Worm (Caenorhabditis elegans) whole organism, L4 larva: ENCODE measurements around the gene ttr-51.
A peak's percentile ranks its signal among the peaks of the same experiment; 100 is the strongest.

Experiments
- F10B5.3 ChIP-seq: sonication (generic microtip); optimal IDR thresholded peaks from 2 replicates; lab custom pipeline; 2016; ENCODE audit warnings: mild to moderate bottlenecking, missing genetic modification characterization, missing compliant biosample characterization
- F26F4.8 ChIP-seq: fragments of 200-800 bp; sonication (Bioruptor generic); conservative IDR thresholded peaks from 2 replicates; pipeline ENCODE4 v1.3.6; 2022; ENCODE audit warnings: missing genetic modification characterization, missing compliant biosample characterization
- F37D6.2 ChIP-seq: sonication (generic microtip); optimal IDR thresholded peaks from 2 replicates; lab custom pipeline; 2016; ENCODE audit warnings: mild to moderate bottlenecking, missing genetic modification characterization, missing compliant biosample characterization
- F44E2.7 ChIP-seq: fragments of 200-800 bp; sonication (Bioruptor generic); IDR thresholded peaks from 2 replicates; pipeline ENCODE4 v2.1.2; 2022; ENCODE audit warnings: missing genetic modification characterization, missing compliant biosample characterization
- R02D3.7 ChIP-seq: fragments of 150-350 bp; sonication (generic microtip); optimal IDR thresholded peaks from 3 replicates; lab custom pipeline; 2014; ENCODE audit warnings: missing biosample characterization, missing genetic modification characterization
- Y105C5A.15 ChIP-seq: fragments of 200-800 bp; sonication (Bioruptor generic); IDR thresholded peaks from 2 replicates; pipeline ENCODE4 v1.3.6; 2022; ENCODE audit warnings: missing genetic modification characterization, missing compliant biosample characterization
- Y75B8A.6 ChIP-seq: fragments of 200-800 bp; sonication (Bioruptor generic); IDR thresholded peaks from 2 replicates; pipeline ENCODE4 v1.3.6; 2022; ENCODE audit warnings: missing genetic modification reagents, missing genetic modification characterization, missing compliant biosample characterization
- ZK546.5 ChIP-seq, 2 experiments: sonication (generic microtip); optimal IDR thresholded peaks; 2 replicates each; lab custom pipeline; 2017; ENCODE audit warnings: missing biosample characterization in 2 of 2, missing genetic modification characterization in 2 of 2
- aha-1 ChIP-seq: fragments of 150-350 bp; peaks from one replicate; lab custom pipeline; 2014; ENCODE audit warnings: missing biosample characterization, missing genetic modification characterization
- ama-1 ChIP-seq: fragments of 150-350 bp; optimal IDR thresholded peaks from 2 replicates; lab custom pipeline; 2014; ENCODE audit warnings: inconsistent platforms, mixed read lengths
- ceh-32 ChIP-seq: sonication (generic microtip); optimal IDR thresholded peaks from 2 replicates; lab custom pipeline; 2016; ENCODE audit warnings: mild to moderate bottlenecking, missing genetic modification characterization, missing compliant biosample characterization; ENCODE audit not compliant: poor library complexity
- ceh-44 ChIP-seq: fragments of 200-800 bp; sonication (Bioruptor generic); IDR thresholded peaks from 2 replicates; pipeline ENCODE4 v1.3.6; 2022; ENCODE audit warnings: missing genetic modification reagents, missing genetic modification characterization, missing compliant biosample characterization
- ceh-82 ChIP-seq: sonication (generic microtip); optimal IDR thresholded peaks from 2 replicates; lab custom pipeline; 2017; ENCODE audit warnings: missing biosample characterization, missing genetic modification characterization
- ces-1 ChIP-seq: fragments of 150-350 bp; sonication (generic microtip); optimal IDR thresholded peaks from 4 replicates; lab custom pipeline; 2014; ENCODE audit warnings: missing biosample characterization, missing genetic modification reagents, missing genetic modification characterization
- cey-2 ChIP-seq: sonication (generic microtip); optimal IDR thresholded peaks from 3 replicates; lab custom pipeline; 2017; ENCODE audit warnings: missing genetic modification characterization, mild to moderate bottlenecking, missing compliant biosample characterization, antibody characterized with exemption, borderline replicate concordance; ENCODE audit not compliant: insufficient read depth
- ctbp-1 ChIP-seq: fragments of 200-800 bp; sonication (Bioruptor generic); IDR thresholded peaks from 2 replicates; pipeline ENCODE4 v1.3.6; 2022; ENCODE audit warnings: missing genetic modification reagents, missing genetic modification characterization, missing compliant biosample characterization
- daf-19 ChIP-seq: fragments of 200-800 bp; sonication (Bioruptor generic); conservative IDR thresholded peaks from 2 replicates; pipeline ENCODE4 v1.3.6; 2022; ENCODE audit warnings: missing genetic modification characterization, missing compliant biosample characterization
- dmd-9 ChIP-seq: fragments of 200-800 bp; sonication (Bioruptor generic); IDR thresholded peaks from 2 replicates; pipeline ENCODE4 v1.3.6; 2022; ENCODE audit warnings: missing genetic modification reagents, missing genetic modification characterization, missing compliant biosample characterization
- dpl-1 ChIP-seq: fragments of 150-350 bp; optimal IDR thresholded peaks from 2 replicates; lab custom pipeline; 2014; ENCODE audit warnings: missing biosample characterization, missing genetic modification reagents, missing genetic modification characterization
- egl-43 ChIP-seq: fragments of 200-800 bp; sonication (Bioruptor generic); IDR thresholded peaks from 2 replicates; pipeline ENCODE4 v1.3.6; 2022; ENCODE audit warnings: missing genetic modification reagents, missing genetic modification characterization, missing compliant biosample characterization
- fos-1 ChIP-seq: fragments of 150-350 bp; optimal IDR thresholded peaks from 2 replicates; lab custom pipeline; 2014; ENCODE audit warnings: missing biosample characterization, missing genetic modification characterization
- hif-1 ChIP-seq, 2 experiments: sonication (generic microtip); optimal IDR thresholded peaks; 2 replicates each; lab custom pipeline; 2016 to 2017; ENCODE audit warnings: missing compliant biosample characterization in 2 of 2, missing genetic modification characterization in 2 of 2, missing genetic modification reagents in 2 of 2, missing genotype in 2 of 2, mild to moderate bottlenecking in 1 of 2
- hlh-30 ChIP-seq: sonication (generic microtip); optimal IDR thresholded peaks from 2 replicates; lab custom pipeline; 2017; ENCODE audit warnings: antibody characterized with exemption, mild to moderate bottlenecking, missing genetic modification characterization, missing compliant biosample characterization; ENCODE audit not compliant: insufficient read depth
- lin-1 ChIP-seq: fragments of 200-800 bp; sonication (Bioruptor generic); IDR thresholded peaks from 2 replicates; pipeline ENCODE4 v1.3.6; 2022; ENCODE audit warnings: missing genetic modification reagents, missing genetic modification characterization, missing compliant biosample characterization
- lin-13 ChIP-seq: fragments of 150-350 bp; optimal IDR thresholded peaks from 2 replicates; lab custom pipeline; 2014; ENCODE audit warnings: missing biosample characterization, missing genetic modification reagents, missing genetic modification characterization
- lin-15B ChIP-seq: fragments of 150-350 bp; sonication (generic microtip); optimal IDR thresholded peaks from 3 replicates; lab custom pipeline; 2014; ENCODE audit warnings: missing biosample characterization, missing genetic modification characterization
- lin-29 ChIP-seq: fragments of 200-800 bp; sonication (Bioruptor generic); IDR thresholded peaks from 2 replicates; pipeline ENCODE4 v1.3.6; 2022; ENCODE audit warnings: missing genetic modification reagents, missing genetic modification characterization, missing compliant biosample characterization
- lin-38 ChIP-seq: fragments of 200-800 bp; sonication (Bioruptor generic); IDR thresholded peaks from 2 replicates; pipeline ENCODE4 v1.3.6; 2022; ENCODE audit warnings: missing genetic modification reagents, missing genetic modification characterization, missing compliant biosample characterization
- madf-5 ChIP-seq, 2 experiments: fragments of 200-800 bp; sonication (Bioruptor generic); IDR thresholded peaks; 2 replicates each; pipeline ENCODE4 v1.3.6; 2022; ENCODE audit warnings: missing compliant biosample characterization in 2 of 2, missing genetic modification characterization in 2 of 2
- mdl-1 ChIP-seq, 2 experiments: fragments of 150-350 bp in 1 of 2; sonication (generic microtip) in 1 of 2; optimal IDR thresholded peaks; 2 replicates each; lab custom pipeline; 2014 to 2017; ENCODE audit warnings: missing biosample characterization in 2 of 2, missing genetic modification characterization in 2 of 2
- mdt-29 ChIP-seq: fragments of 200-800 bp; sonication (Bioruptor generic); IDR thresholded peaks from 2 replicates; pipeline ENCODE4 v1.3.6; 2022; ENCODE audit warnings: missing genetic modification reagents, missing genetic modification characterization, missing compliant biosample characterization
- mep-1 ChIP-seq: fragments of 150-350 bp; sonication (generic microtip); optimal IDR thresholded peaks from 3 replicates; lab custom pipeline; 2014; ENCODE audit warnings: missing biosample characterization, missing genetic modification characterization
- mes-2 ChIP-seq: sonication (generic microtip); optimal IDR thresholded peaks from 2 replicates; lab custom pipeline; 2016; ENCODE audit warnings: missing genotype, mild to moderate bottlenecking, missing genetic modification characterization, missing compliant biosample characterization; ENCODE audit not compliant: poor library complexity, severe bottlenecking
- nhr-237 ChIP-seq: sonication (generic microtip); optimal IDR thresholded peaks from 2 replicates; lab custom pipeline; 2017; ENCODE audit warnings: missing biosample characterization, missing genetic modification characterization
- nhr-25 ChIP-seq: sonication (generic microtip); optimal IDR thresholded peaks from 2 replicates; lab custom pipeline; 2017; ENCODE audit warnings: missing genetic modification characterization, mild to moderate bottlenecking, missing compliant biosample characterization, antibody characterized with exemption, moderate library complexity, borderline replicate concordance; ENCODE audit not compliant: insufficient read depth
- nhr-42 ChIP-seq: fragments of 200-800 bp; sonication (Bioruptor generic); IDR thresholded peaks from 2 replicates; pipeline ENCODE4 v1.3.6; 2022; ENCODE audit warnings: missing genetic modification characterization, missing compliant biosample characterization
- nhr-6 ChIP-seq: fragments of 150-350 bp; optimal IDR thresholded peaks from 2 replicates; lab custom pipeline; 2014; ENCODE audit warnings: missing biosample characterization, missing genetic modification characterization
- nhr-76 ChIP-seq: fragments of 150-350 bp; optimal IDR thresholded peaks from 2 replicates; lab custom pipeline; 2014; ENCODE audit warnings: missing biosample characterization, missing genetic modification characterization
- pha-4 ChIP-seq, 2 experiments: fragments of 150-350 bp in 1 of 2; fragments of 200-800 bp in 1 of 2; sonication (Bioruptor generic) in 1 of 2; IDR thresholded peaks in 1 of 2; optimal IDR thresholded peaks in 1 of 2; 2 replicates each; pipeline versions ENCODE4 v1.3.6 to Lab custom; 2014 to 2022; ENCODE audit warnings: missing genetic modification characterization in 2 of 2, missing genetic modification reagents in 2 of 2, missing biosample characterization in 1 of 2, missing compliant biosample characterization in 1 of 2
- set-16 ChIP-seq: fragments of 200-800 bp; sonication (Bioruptor generic); IDR thresholded peaks from 2 replicates; pipeline ENCODE4 v1.3.6; 2022; ENCODE audit warnings: missing genetic modification reagents, missing genetic modification characterization, missing compliant biosample characterization
- snpc-1.2 ChIP-seq: fragments of 200-800 bp; sonication (Bioruptor generic); IDR thresholded peaks from 2 replicates; pipeline ENCODE4 v1.3.6; 2022; ENCODE audit warnings: missing genetic modification reagents, missing genetic modification characterization, missing compliant biosample characterization
- tra-1 ChIP-seq: fragments of 200-800 bp; sonication (Bioruptor generic); IDR thresholded peaks from 2 replicates; pipeline ENCODE4 v1.3.6; 2022; ENCODE audit warnings: missing genetic modification reagents, missing genetic modification characterization, missing compliant biosample characterization
- unc-130 ChIP-seq: sonication (generic microtip); optimal IDR thresholded peaks from 2 replicates; lab custom pipeline; 2016; ENCODE audit warnings: missing genetic modification reagents, missing genetic modification characterization, missing compliant biosample characterization
- unc-62 ChIP-seq, 3 experiments: fragments of 150-350 bp in 1 of 3; sonication (generic microtip); optimal IDR thresholded peaks in 2 of 3; peaks in 1 of 3; 1 replicate in 1 of 3; 2 replicates in 2 of 3; lab custom pipeline; 2014 to 2017; ENCODE audit warnings: missing biosample characterization in 3 of 3, missing genetic modification characterization in 3 of 3, missing genetic modification reagents in 3 of 3, missing genotype in 1 of 3
- zag-1 ChIP-seq: fragments of 150-350 bp; optimal IDR thresholded peaks from 2 replicates; lab custom pipeline; 2014; ENCODE audit warnings: missing biosample characterization, missing genetic modification characterization
- ztf-7 ChIP-seq: fragments of 150-350 bp; optimal IDR thresholded peaks from 2 replicates; lab custom pipeline; 2014; ENCODE audit warnings: missing biosample characterization, missing genetic modification characterization

The ttr-51 gene

DNA sequence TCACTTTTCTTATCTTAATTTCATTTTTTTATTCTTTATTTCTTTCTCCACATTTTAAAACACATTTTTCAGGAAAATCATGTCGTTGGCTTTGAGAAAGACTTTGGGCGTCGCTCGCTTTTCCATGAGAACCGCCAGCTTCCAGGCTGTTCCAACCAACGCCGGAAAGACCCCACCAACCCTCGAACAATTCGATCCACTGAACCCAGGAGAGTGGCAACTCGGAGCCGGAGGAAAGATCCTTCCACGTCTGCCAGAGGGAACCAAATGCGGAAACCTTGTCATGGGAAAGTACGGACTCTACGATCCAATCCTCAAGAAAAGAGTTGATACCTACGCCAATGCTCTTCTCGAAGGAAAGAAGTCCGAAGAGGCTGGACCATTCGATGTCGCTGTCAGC, 48.0 kb upstream of the ttr-51 start, which contains the start of gene kdp-1:
kdp-1 (plus strand) TSS at position 80 of the 400 bp plus-strand sequence.
- TF ChIP-seq nhr-42 (no peak), pha-4 (GFP tag; IDR thresholded peaks at IDR 0.05; lab: Robert Waterston, UW) (peak; percentile 34; the same call in 1 of the 2 replicates), pha-4 (tag; optimal IDR thresholded peaks at IDR 0.05; lab: Kevin White, UChicago) (no peak), R02D3.7 (no peak), ama-1 (peak; percentile 69), mep-1 (no peak), dmd-9 (GFP tag; lab: Robert Waterston, UW) (0 out of 2 replicates have a peak, but pooled peaks have one; percentile 27), lin-38 (peak; percentile 58), snpc-1.2 (GFP tag; lab: Robert Waterston, UW) (no peak), set-16 (peak; percentile 74), hlh-30 (tag; lab: Kevin White, UChicago) (no peak), mdt-29 (GFP tag; lab: Robert Waterston, UW) (0 out of 2 replicates have a peak, but pooled peaks have one; percentile 15)

DNA sequence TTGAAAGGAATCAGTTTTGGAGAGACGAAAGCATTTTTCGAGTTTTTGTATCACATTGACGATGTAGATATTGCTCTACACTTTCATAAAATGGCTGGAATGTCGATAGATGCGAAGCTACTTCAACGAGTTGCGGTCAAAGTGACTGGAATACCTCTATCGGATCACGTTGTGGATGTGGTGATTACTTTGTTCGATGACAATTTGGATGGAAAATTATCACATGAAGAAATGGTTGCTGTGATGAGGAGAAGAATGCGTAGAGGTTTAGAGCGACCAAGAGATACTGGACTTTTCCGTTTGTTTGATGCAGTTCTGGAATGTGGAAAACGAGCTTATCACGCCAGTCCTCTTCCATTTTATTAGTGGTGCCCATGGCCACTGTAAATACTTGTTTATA, 47.5 kb upstream of the ttr-51 start:
- peak in 1 of 2 experiments; percentile 85 for TF ChIP-seq unc-62 (GFP tag; optimal IDR thresholded peaks at IDR 0.05 in 1 of 2; lab: Kevin White, UChicago)
- no peak for TF ChIP-seq unc-62 (tag; optimal IDR thresholded peaks at IDR 0.05; lab: Kevin White, UChicago)
- peak; percentile 55 for TF ChIP-seq aha-1
- TF ChIP-seq F26F4.8 (GFP tag; lab: Robert Waterston, UW): no peak

DNA sequence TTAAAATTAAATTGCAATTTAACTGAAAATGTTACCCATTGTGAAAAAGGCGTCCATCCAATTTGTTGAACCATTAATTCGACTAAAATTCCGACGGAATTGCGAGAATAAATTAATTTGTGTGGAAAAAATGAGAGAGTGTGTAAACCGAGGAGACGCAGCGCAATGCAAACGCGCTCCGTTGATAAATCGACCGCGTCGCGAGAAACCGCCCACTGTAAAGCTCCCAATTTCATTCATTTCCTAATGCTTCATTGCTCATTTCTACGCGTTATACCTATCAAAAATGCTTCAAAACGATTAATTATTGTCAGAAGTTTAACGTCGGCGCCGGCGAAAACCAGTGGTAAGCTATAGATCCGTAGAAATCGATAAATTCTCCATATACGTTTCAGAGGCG, 45.6 kb upstream of the ttr-51 start, which contains the start of the genes Y67H2A.2 and micu-1:
Y67H2A.2 (minus strand) TSS at position 74 of the 400 bp plus-strand sequence.
micu-1 (plus strand) TSS at position 181 of the 400 bp plus-strand sequence.
- TF ChIP-seq unc-62 (GFP tag; optimal IDR thresholded peaks at IDR 0.05 in 1 of 2; lab: Kevin White, UChicago) (no peak), unc-62 (tag; optimal IDR thresholded peaks at IDR 0.05; lab: Kevin White, UChicago) (no peak), R02D3.7 (no peak), mes-2 (peak; percentile 83), Y75B8A.6 (no peak), lin-29 (GFP tag; lab: Robert Waterston, UW) (no peak), Y105C5A.15 (GFP tag; lab: Robert Waterston, UW) (no peak), F10B5.3 (tag; lab: Kevin White, UChicago) (no peak), lin-13 (GFP tag; lab: Kevin White, UChicago) (peak; percentile 0), hif-1 (tag; optimal IDR thresholded peaks at IDR 0.05; lab: Kevin White, UChicago) (peak in 1 of 2 experiments; percentile 29), ctbp-1 (GFP tag; lab: Robert Waterston, UW) (0 out of 2 replicates have a peak, but pooled peaks have one; percentile 42), nhr-237 (tag; lab: Kevin White, UChicago) (no peak), cey-2 (tag; lab: Kevin White, UChicago) (no peak), nhr-6 (tag; lab: Kevin White, UChicago) (peak; percentile 7), lin-1 (GFP tag; lab: Robert Waterston, UW) (no peak), egl-43 (GFP tag; lab: Robert Waterston, UW) (no peak), daf-19 (GFP tag; lab: Robert Waterston, UW) (no peak), F26F4.8 (GFP tag; lab: Robert Waterston, UW) (no peak), mdl-1 (tag; optimal IDR thresholded peaks at IDR 0.05; lab: Kevin White, UChicago) (no peak), lin-15B (tag; lab: Kevin White, UChicago) (no peak), ztf-7 (peak; percentile 85), snpc-1.2 (GFP tag; lab: Robert Waterston, UW) (no peak), ZK546.5 (tag; optimal IDR thresholded peaks at IDR 0.05; lab: Kevin White, UChicago) (no peak), madf-5 (GFP tag; IDR thresholded peaks at IDR 0.05; lab: Robert Waterston, UW) (no peak), ceh-32 (tag; lab: Kevin White, UChicago) (no peak), ceh-44 (GFP tag; lab: Robert Waterston, UW) (0 out of 2 replicates have a peak, but pooled peaks have one; percentile 42), unc-130 (GFP tag; lab: Kevin White, UChicago) (peak; percentile 11), nhr-76 (tag; lab: Kevin White, UChicago) (no peak), dpl-1 (peak; percentile 40), nhr-25 (tag; lab: Kevin White, UChicago) (no peak), ceh-82 (tag; lab: Kevin White, UChicago) (no peak), F44E2.7 (GFP tag; lab: Robert Waterston, UW) (no peak), zag-1 (tag; lab: Kevin White, UChicago) (no peak), fos-1 (tag; lab: Kevin White, UChicago) (no peak), tra-1 (GFP tag; lab: Robert Waterston, UW) (no peak), F37D6.2 (tag; lab: Kevin White, UChicago) (peak; percentile 5), ces-1 (GFP tag; lab: Kevin White, UChicago) (peak; percentile 24)
